Fruit fly (Drosophila melanogaster) S2 (cell line): ENCODE data around the gene Krn.

Source experiments
- CG8478 ChIP-seq: fragments of >200 bp; optimal IDR thresholded peaks from 2 replicates; lab custom pipeline; 2018
- CTCF ChIP-seq, 2 experiments: fragments of >200 bp; optimal IDR thresholded peaks; 2 replicates each; lab custom pipeline; 2018

dm6 chr3L:17616876-17617279 lies 37.2 kb downstream of the Krn start:
- no peak for TF ChIP-seq CG8478 (lab: Kevin White, UChicago)
- no peak for TF ChIP-seq CTCF (optimal IDR thresholded peaks at IDR 0.05; lab: Kevin White, UChicago)
